Fruit fly (Drosophila melanogaster) whole organism: ENCODE results near the gene CG31676.

Source experiments
- CG8478 ChIP-seq: fragments of >200 bp; optimal IDR thresholded peaks from 2 replicates; lab custom pipeline; 2018; ENCODE audit warnings: inconsistent platforms
- Dll ChIP-seq: fragments of >200 bp; optimal IDR thresholded peaks from 2 replicates; lab custom pipeline; 2017
- EcR ChIP-seq, 2 experiments: fragments of >200 bp; optimal IDR thresholded peaks; 2 replicates each; lab custom pipeline; 2017; ENCODE audit warnings: missing biosample characterization in 2 of 2, missing genetic modification characterization in 2 of 2, missing genetic modification reagents in 2 of 2
- pan ChIP-seq: fragments of >200 bp; optimal IDR thresholded peaks from 2 replicates; lab custom pipeline; 2017
- psq ChIP-seq: fragments of >200 bp; optimal IDR thresholded peaks from 2 replicates; lab custom pipeline; 2017
- usp ChIP-seq: fragments of >200 bp; optimal IDR thresholded peaks from 2 replicates; lab custom pipeline; 2017; ENCODE audit warnings: missing biosample characterization, missing genetic modification characterization, mixed read lengths

DNA sequence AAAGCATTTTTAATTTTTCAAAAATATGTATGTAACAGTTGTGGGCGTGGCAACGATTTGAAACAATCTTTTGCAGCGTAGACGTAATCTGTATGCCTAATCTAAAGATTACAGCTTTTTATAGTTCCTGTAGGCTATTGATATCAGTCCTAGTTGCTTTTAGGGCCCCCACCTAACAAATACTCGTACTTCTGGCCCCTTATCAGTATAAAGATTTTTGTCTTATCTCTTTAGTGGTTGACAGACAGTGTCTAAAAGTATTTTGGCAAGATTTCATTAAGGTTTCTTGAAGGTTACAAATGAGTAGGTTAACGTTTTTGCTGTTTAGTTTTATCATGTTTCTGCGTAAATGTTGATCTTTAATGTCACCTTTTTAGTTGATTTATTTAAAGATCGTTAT, 11.8 kb upstream of the CG31676 start:
- TF ChIP-seq CG8478 (lab: Kevin White, UChicago) (no peak), usp (GFP tag; lab: Kevin White, UChicago) (no peak), psq (no peak), Dll (no peak), pan (no peak), EcR (GFP tag; optimal IDR thresholded peaks at IDR 0.05; lab: Kevin White, UChicago) (no peak)
